Worm (Caenorhabditis elegans) whole organism, L3 larva: ENCODE results near the gene col-14.

Experiments used
- nhr-237 ChIP-seq: fragments of 150-350 bp; optimal IDR thresholded peaks from 2 replicates; lab custom pipeline; 2014; ENCODE audit warnings: missing biosample characterization, missing genetic modification characterization
- sea-2 ChIP-seq: fragments of 150-350 bp; sonication (generic microtip); optimal IDR thresholded peaks from 4 replicates; lab custom pipeline; 2014; ENCODE audit warnings: missing biosample characterization, missing genetic modification reagents, missing genetic modification characterization
- ztf-4 ChIP-seq: fragments of 150-350 bp; optimal IDR thresholded peaks from 2 replicates; lab custom pipeline; 2014; ENCODE audit warnings: missing biosample characterization, missing genetic modification characterization

ce11 chrIV:7710824-7711223 lies 42.4 kb upstream of the col-14 start, which contains the start of gene nhr-8:
- no peak for TF ChIP-seq ztf-4 (tag; lab: Kevin White, UChicago)
- TF ChIP-seq nhr-237 (tag; lab: Kevin White, UChicago) = no peak
- TF ChIP-seq sea-2 (GFP tag; lab: Kevin White, UChicago) = no peak
